Worm (Caenorhabditis elegans) whole organism, L2 larva: ENCODE results near the gene oga-1.
A peak's percentile ranks its signal among the peaks of the same experiment; 100 is the strongest.

Experiments used
- F13H6.1 ChIP-seq: sonication (generic microtip); optimal IDR thresholded peaks from 2 replicates; lab custom pipeline; 2016; ENCODE audit warnings: missing genetic modification characterization, missing compliant biosample characterization
- R02D3.7 ChIP-seq: fragments of 150-350 bp; optimal IDR thresholded peaks from 2 replicates; lab custom pipeline; 2014; ENCODE audit warnings: missing biosample characterization, missing genetic modification characterization
- Y55F3AM.14 ChIP-seq: fragments of 200-800 bp; sonication (Bioruptor generic); optimal IDR thresholded peaks from 2 replicates; lab custom pipeline; 2018; ENCODE audit warnings: mild to moderate bottlenecking, missing genetic modification characterization, missing compliant biosample characterization
- alr-1 ChIP-seq: fragments of 150-350 bp; optimal IDR thresholded peaks from 2 replicates; lab custom pipeline; 2014; ENCODE audit warnings: missing biosample characterization, missing genetic modification characterization
- blmp-1 ChIP-seq: sonication (generic microtip); optimal IDR thresholded peaks from 2 replicates; lab custom pipeline; 2017; ENCODE audit warnings: missing genetic modification characterization, mild to moderate bottlenecking, missing compliant biosample characterization, antibody characterized with exemption, moderate library complexity; ENCODE audit not compliant: insufficient read depth
- crh-2 ChIP-seq: sonication (generic microtip); optimal IDR thresholded peaks from 2 replicates; lab custom pipeline; 2017; ENCODE audit warnings: missing biosample characterization, missing genetic modification characterization
- dmd-4 ChIP-seq: sonication (generic microtip); optimal IDR thresholded peaks from 2 replicates; lab custom pipeline; 2017; ENCODE audit warnings: missing biosample characterization, missing genetic modification characterization
- elt-1 ChIP-seq: fragments of 150-350 bp; optimal IDR thresholded peaks from 2 replicates; lab custom pipeline; 2014; ENCODE audit warnings: missing biosample characterization, missing genetic modification characterization
- lin-11 ChIP-seq: fragments of 150-350 bp; sonication (generic microtip); optimal IDR thresholded peaks from 2 replicates; lab custom pipeline; 2014; ENCODE audit warnings: missing biosample characterization, missing genetic modification characterization, inconsistent platforms, mixed read lengths
- lin-13 ChIP-seq: fragments of 150-350 bp; optimal IDR thresholded peaks from 2 replicates; lab custom pipeline; 2014; ENCODE audit warnings: missing biosample characterization, missing genetic modification reagents, missing genetic modification characterization
- lin-39 ChIP-seq: fragments of 150-350 bp; optimal IDR thresholded peaks from 2 replicates; lab custom pipeline; 2014; ENCODE audit warnings: missing biosample characterization, missing genetic modification reagents, missing genetic modification characterization
- lsy-2 ChIP-seq, 2 experiments: fragments of 150-350 bp in 1 of 2; sonication (generic microtip) in 1 of 2; optimal IDR thresholded peaks; 2 replicates each; lab custom pipeline; 2014 to 2017; ENCODE audit warnings: missing biosample characterization in 2 of 2, missing genetic modification characterization in 2 of 2
- mdl-1 ChIP-seq, 2 experiments: fragments of 150-350 bp in 1 of 2; sonication (generic microtip) in 1 of 2; optimal IDR thresholded peaks; 2 replicates each; lab custom pipeline; 2017; ENCODE audit warnings: missing biosample characterization in 2 of 2, missing genetic modification characterization in 2 of 2
- nhr-10 ChIP-seq: sonication (generic microtip); optimal IDR thresholded peaks from 2 replicates; lab custom pipeline; 2017; ENCODE audit warnings: missing biosample characterization, missing genetic modification characterization
- nhr-11 ChIP-seq: fragments of 150-350 bp; optimal IDR thresholded peaks from 2 replicates; lab custom pipeline; 2014; ENCODE audit warnings: missing biosample characterization, missing genetic modification characterization
- nhr-12 ChIP-seq: fragments of 150-350 bp; optimal IDR thresholded peaks from 2 replicates; lab custom pipeline; 2014; ENCODE audit warnings: missing biosample characterization, missing genetic modification characterization
- nhr-129 ChIP-seq: fragments of 150-350 bp; optimal IDR thresholded peaks from 2 replicates; lab custom pipeline; 2014; ENCODE audit warnings: missing biosample characterization, missing genetic modification characterization
- nhr-21 ChIP-seq: fragments of 150-350 bp; optimal IDR thresholded peaks from 2 replicates; lab custom pipeline; 2014; ENCODE audit warnings: missing biosample characterization, missing genetic modification characterization
- nhr-23 ChIP-seq: fragments of 150-350 bp; optimal IDR thresholded peaks from 2 replicates; lab custom pipeline; 2014; ENCODE audit warnings: missing biosample characterization, missing genetic modification reagents, missing genetic modification characterization
- nhr-25 ChIP-seq: fragments of 150-350 bp; sonication (generic microtip); optimal IDR thresholded peaks from 3 replicates; lab custom pipeline; 2014; ENCODE audit warnings: missing biosample characterization, missing genetic modification characterization
- nhr-6 ChIP-seq: fragments of 150-350 bp; optimal IDR thresholded peaks from 2 replicates; lab custom pipeline; 2014; ENCODE audit warnings: missing biosample characterization, missing genetic modification characterization
- nhr-77 ChIP-seq: fragments of 150-350 bp; optimal IDR thresholded peaks from 2 replicates; lab custom pipeline; 2014; ENCODE audit warnings: missing biosample characterization, missing genetic modification characterization
- sem-4 ChIP-seq: fragments of 150-350 bp; optimal IDR thresholded peaks from 2 replicates; lab custom pipeline; 2014; ENCODE audit warnings: missing biosample characterization, missing genetic modification reagents, missing genetic modification characterization
- sma-3 ChIP-seq: sonication (generic microtip); optimal IDR thresholded peaks from 2 replicates; lab custom pipeline; 2016; ENCODE audit warnings: missing genetic modification reagents, missing genetic modification characterization, missing compliant biosample characterization
- snpc-4 ChIP-seq: fragments of 150-350 bp; optimal IDR thresholded peaks from 2 replicates; lab custom pipeline; 2014; ENCODE audit warnings: missing biosample characterization, missing genetic modification characterization
- unc-39 ChIP-seq: fragments of 150-350 bp; optimal IDR thresholded peaks from 2 replicates; lab custom pipeline; 2014; ENCODE audit warnings: missing biosample characterization, missing genetic modification characterization
- unc-55 ChIP-seq: fragments of 150-350 bp; sonication (generic microtip); optimal IDR thresholded peaks from 3 replicates; lab custom pipeline; 2014; ENCODE audit warnings: missing biosample characterization, missing genetic modification reagents, missing genetic modification characterization
- unc-62 ChIP-seq: fragments of 150-350 bp; optimal IDR thresholded peaks from 2 replicates; lab custom pipeline; 2014; ENCODE audit warnings: missing biosample characterization, missing genetic modification reagents, missing genetic modification characterization
- ztf-1 ChIP-seq: fragments of 200-800 bp; sonication (Bioruptor generic); conservative IDR thresholded peaks from 2 replicates; pipeline ENCODE4 v1.3.6; 2022; ENCODE audit warnings: missing genetic modification characterization, missing compliant biosample characterization
- ztf-11 ChIP-seq: sonication (generic microtip); optimal IDR thresholded peaks from 2 replicates; lab custom pipeline; 2017; ENCODE audit warnings: missing biosample characterization, missing genetic modification characterization

Gene oga-1

ce11 chrX:9337832-9338231, 9.4 kb downstream of the oga-1 start (continued):
- peak; percentile 5 for TF ChIP-seq sem-4
- TF ChIP-seq lin-13 (GFP tag; lab: Kevin White, UChicago), result peak; percentile 67
- TF ChIP-seq nhr-129 (tag; lab: Kevin White, UChicago), result peak; percentile 81
- TF ChIP-seq nhr-11 (tag; lab: Kevin White, UChicago), result no peak
- no peak for TF ChIP-seq blmp-1 (tag; lab: Kevin White, UChicago)

- TF ChIP-seq dmd-4 (tag; lab: Kevin White, UChicago), result no peak
- TF ChIP-seq, all 48 proteins: peak for 0
Measured at ce11 chrX:9336227-9336626, 11.0 kb downstream of the oga-1 start.

- TF ChIP-seq lin-11 (tag; lab: Kevin White, UChicago) (no peak), nhr-129 (tag; lab: Kevin White, UChicago) (peak; percentile 14), unc-55 (GFP tag; lab: Kevin White, UChicago) (no peak), R02D3.7 (tag; lab: Kevin White, UChicago) (no peak), unc-39 (tag; lab: Kevin White, UChicago) (no peak), unc-62 (GFP tag; lab: Kevin White, UChicago) (no peak), blmp-1 (tag; lab: Kevin White, UChicago) (no peak), Y55F3AM.14 (GFP tag; lab: Kevin White, UChicago) (no peak), F13H6.1 (peak; percentile 77)
Measured at ce11 chrX:9330721-9331212, 16.5 kb downstream of the oga-1 start, which contains the start of gene T20B5.2. Gene T20B5.2 (plus strand): TSS chrX:9331162.

ce11 chrX:9324962-9325361, 22.3 kb downstream of the oga-1 start:
- TF ChIP-seq lin-13 (GFP tag; lab: Kevin White, UChicago) (no peak), ztf-1 (GFP tag; lab: Robert Waterston, UW) (no peak), crh-2 (tag; lab: Kevin White, UChicago) (no peak), lin-39 (tag; lab: Kevin White, UChicago) (no peak), mdl-1 (tag; optimal IDR thresholded peaks at IDR 0.05; lab: Kevin White, UChicago) (no peak), nhr-21 (tag; lab: Kevin White, UChicago) (no peak), alr-1 (no peak), nhr-11 (tag; lab: Kevin White, UChicago) (no peak), unc-39 (tag; lab: Kevin White, UChicago) (no peak)
- TF ChIP-seq, all 48 proteins: peak for 0

ce11 chrX:9319080-9319479, 28.1 kb downstream of the oga-1 start, which contains the start of gene npr-7:
Gene npr-7 (minus strand): TSS chrX:9319180.
- TF ChIP-seq elt-1 (tag; lab: Kevin White, UChicago), result no peak
- TF ChIP-seq nhr-6, result no peak
- TF ChIP-seq nhr-23 (tag; lab: Kevin White, UChicago), result no peak
- TF ChIP-seq nhr-25 (tag; lab: Kevin White, UChicago), result no peak
- no peak for TF ChIP-seq unc-55 (GFP tag; lab: Kevin White, UChicago)
- TF ChIP-seq nhr-12, result no peak
- TF ChIP-seq lin-39 (tag; lab: Kevin White, UChicago), result no peak
- no peak for TF ChIP-seq lsy-2 (tag; optimal IDR thresholded peaks at IDR 0.05; lab: Kevin White, UChicago)
- no peak for TF ChIP-seq nhr-77
- no peak for TF ChIP-seq lin-13 (GFP tag; lab: Kevin White, UChicago)
- TF ChIP-seq snpc-4 (tag; lab: Kevin White, UChicago), result no peak
- no peak for TF ChIP-seq ztf-11 (tag; lab: Kevin White, UChicago)
- TF ChIP-seq sma-3 (GFP tag; lab: Kevin White, UChicago), result no peak

ce11 chrX:9314397-9314796, 32.8 kb downstream of the oga-1 start, which contains the start of gene ttr-38:
Gene ttr-38 (minus strand): TSS chrX:9314497.
- TF ChIP-seq sma-3 (GFP tag; lab: Kevin White, UChicago) (no peak), ztf-1 (GFP tag; lab: Robert Waterston, UW) (no peak), nhr-23 (tag; lab: Kevin White, UChicago) (no peak), R02D3.7 (tag; lab: Kevin White, UChicago) (no peak), nhr-10 (tag; lab: Kevin White, UChicago) (no peak), nhr-11 (tag; lab: Kevin White, UChicago) (no peak), mdl-1 (tag; optimal IDR thresholded peaks at IDR 0.05; lab: Kevin White, UChicago) (no peak), lin-39 (tag; lab: Kevin White, UChicago) (no peak), nhr-21 (tag; lab: Kevin White, UChicago) (no peak), ztf-11 (tag; lab: Kevin White, UChicago) (no peak), sem-4 (no peak)
- TF ChIP-seq, all 48 proteins: peak for 0
